Worm (Caenorhabditis elegans): Measurements from ENCODE around the gene C02H6.1.

Gene C02H6.1

ce11 chrV:7415780-7416428 lies 26.2 kb upstream of the C02H6.1 start, which contains the start of gene F18E3.13 (continued):
- no peak for TF ChIP-seq ceh-28 (tag; optimal IDR thresholded peaks at IDR 0.05)
- no peak for TF ChIP-seq attf-4 (tag; optimal IDR thresholded peaks at IDR 0.05)
- TF ChIP-seq madf-9 (GFP tag; conservative IDR thresholded peaks at IDR 0.05) = peak; percentile 24; the same call in 1 of the 2 replicates
- TF ChIP-seq snpc-4 (tag; optimal IDR thresholded peaks at IDR 0.05) = no peak
- no peak for TF ChIP-seq saeg-2 (GFP tag; IDR thresholded peaks at IDR 0.05)
- no peak for TF ChIP-seq tag-97 (GFP tag; IDR thresholded peaks at IDR 0.05)
- TF ChIP-seq nhr-42 (GFP tag; IDR thresholded peaks at IDR 0.05) = no peak
- TF ChIP-seq daf-8 (GFP tag; IDR thresholded peaks at IDR 0.05) = no peak
- TF ChIP-seq madf-5 (GFP tag; IDR thresholded peaks at IDR 0.05) = no peak
- no peak for TF ChIP-seq lin-38 (GFP tag; IDR thresholded peaks at IDR 0.05)
- TF ChIP-seq Y105C5A.15 (GFP tag; IDR thresholded peaks at IDR 0.05) = no peak
- no peak for TF ChIP-seq daf-16 (GFP tag; optimal IDR thresholded peaks at IDR 0.05)
- no peak for TF ChIP-seq daf-16 (tag; optimal IDR thresholded peaks at IDR 0.05)
- no peak for TF ChIP-seq Y5F2A.4 (GFP tag; optimal IDR thresholded peaks at IDR 0.05)
- no peak for TF ChIP-seq fkh-10 (GFP tag; optimal IDR thresholded peaks at IDR 0.05)
- TF ChIP-seq egl-43 (GFP tag; IDR thresholded peaks at IDR 0.05) = no peak
- no peak for TF ChIP-seq ces-1 (GFP tag; optimal IDR thresholded peaks at IDR 0.05)
- TF ChIP-seq ceh-32 (tag; optimal IDR thresholded peaks at IDR 0.05; ENCODE audit: poor library complexity) = no peak
- TF ChIP-seq ama-1 (optimal IDR thresholded peaks at IDR 0.05) = peak; percentile 93
- TF ChIP-seq dmd-9 (GFP tag; IDR thresholded peaks at IDR 0.05) = no peak
- no peak for TF ChIP-seq F26F4.8 (GFP tag; conservative IDR thresholded peaks at IDR 0.05)
- no peak for TF ChIP-seq ctbp-1 (GFP tag; IDR thresholded peaks at IDR 0.05)
- TF ChIP-seq F37D6.2 (tag; optimal IDR thresholded peaks at IDR 0.05) = no peak
- no peak for TF ChIP-seq vab-7 (GFP tag; IDR thresholded peaks at IDR 0.05)
- TF ChIP-seq F49E8.2 (tag; optimal IDR thresholded peaks at IDR 0.05; ENCODE audit: borderline replicate concordance) = no peak
- peak in 1 of 2 experiments; percentile 55 for TF ChIP-seq unc-62 (GFP tag; optimal IDR thresholded peaks at IDR 0.05 in 1 of 2)
- no peak for TF ChIP-seq unc-62 (tag; optimal IDR thresholded peaks at IDR 0.05)
- no peak for TF ChIP-seq ZK337.2 (GFP tag; IDR thresholded peaks at IDR 0.05)
- TF ChIP-seq nhr-6 (tag; optimal IDR thresholded peaks at IDR 0.05) = no peak
- TF ChIP-seq Y75B8A.6 (GFP tag; IDR thresholded peaks at IDR 0.05) = no peak
- TF ChIP-seq lim-7 (GFP tag; IDR thresholded peaks at IDR 0.05) = no peak

DNA sequence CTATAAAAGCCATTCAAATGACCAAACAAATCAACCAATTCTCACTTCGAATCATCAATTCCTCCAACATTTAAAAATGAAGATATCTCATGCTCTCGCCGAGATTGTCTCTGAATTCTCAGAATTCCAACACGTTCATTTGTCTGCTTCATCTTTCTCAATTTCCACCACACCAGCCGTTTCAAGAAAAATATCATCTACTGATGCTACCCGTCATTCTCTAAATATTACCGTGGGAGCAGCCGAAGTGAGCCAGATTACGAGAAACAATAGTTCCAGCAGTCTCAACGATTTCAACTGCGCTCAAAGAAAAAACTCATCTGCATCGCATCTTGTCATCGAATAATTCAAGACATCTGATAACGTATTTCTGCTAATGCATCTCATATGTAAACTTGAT lies 25.2 kb upstream of the C02H6.1 start, which contains the start of gene F18E3.12:
Gene F18E3.12, plus strand, starts transcription at position 77 of the 400 bp plus-strand sequence.
- TF ChIP-seq F37D6.2 (tag; optimal IDR thresholded peaks at IDR 0.05) = no peak
- TF ChIP-seq ama-1 (optimal IDR thresholded peaks at IDR 0.05) = peak; percentile 96
- TF ChIP-seq nhr-41 (GFP tag; IDR thresholded peaks at IDR 0.05) = no peak
- no peak for TF ChIP-seq mdl-1 (tag; optimal IDR thresholded peaks at IDR 0.05)

ce11 chrV:7413107-7413774 lies 23.6 kb upstream of the C02H6.1 start, which contains the start of gene F18E3.11:
Gene F18E3.11, plus strand, starts transcription at chrV:7413482.
- TF ChIP-seq Y48G9A.11 (GFP tag; IDR thresholded peaks at IDR 0.05) (no peak), hlh-30 (tag; optimal IDR thresholded peaks at IDR 0.05; ENCODE audit: insufficient read depth) (peak; percentile 65), nhr-28 (tag; optimal IDR thresholded peaks at IDR 0.05) (peak; percentile 90), ztf-7 (tag; optimal IDR thresholded peaks at IDR 0.05) (no peak), lsy-2 (tag; optimal IDR thresholded peaks at IDR 0.05) (no peak), snpc-1.2 (GFP tag; IDR thresholded peaks at IDR 0.05) (no peak), sdz-12 (GFP tag; optimal IDR thresholded peaks at IDR 0.05) (no peak), ztf-11 (tag; optimal IDR thresholded peaks at IDR 0.05) (no peak), spr-1 (tag; optimal IDR thresholded peaks at IDR 0.05) (no peak), F49E8.2 (tag; optimal IDR thresholded peaks at IDR 0.05; ENCODE audit: borderline replicate concordance) (no peak), nhr-41 (GFP tag; IDR thresholded peaks at IDR 0.05) (no peak), daf-8 (GFP tag; IDR thresholded peaks at IDR 0.05) (no peak), nhr-25 (tag; optimal IDR thresholded peaks at IDR 0.05; ENCODE audit: borderline replicate concordance, insufficient read depth) (peak; percentile 72), lir-3 (tag; optimal IDR thresholded peaks at IDR 0.05) (no peak), lin-1 (GFP tag; IDR thresholded peaks at IDR 0.05) (no peak), dmd-8 (GFP tag; IDR thresholded peaks at IDR 0.05) (no peak), T26A8.4 (GFP tag; IDR thresholded peaks at IDR 0.05) (0 out of 2 replicates have a peak, but pooled peaks have one; percentile 35), ctbp-1 (GFP tag; IDR thresholded peaks at IDR 0.05) (no peak), F44E2.7 (GFP tag; IDR thresholded peaks at IDR 0.05) (no peak)

All from whole organism, L4 larva.